Fruit fly (Drosophila melanogaster) whole organism, embryonic: ENCODE results near the gene CNPYb.

Experiments used
- B-H2 ChIP-seq: fragments of 200-800 bp; sonication (Bioruptor generic); optimal IDR thresholded peaks from 2 replicates; lab custom pipeline; 2018; ENCODE audit warnings: missing biosample characterization, mild to moderate bottlenecking, missing genetic modification characterization
- BtbVII ChIP-seq: fragments of 200-800 bp; sonication (Bioruptor generic); optimal IDR thresholded peaks from 3 replicates; lab custom pipeline; 2017; ENCODE audit warnings: missing biosample characterization, mild to moderate bottlenecking, missing genetic modification characterization
- CG10462 ChIP-seq: fragments of 200-800 bp; sonication (Bioruptor generic); optimal IDR thresholded peaks from 2 replicates; lab custom pipeline; 2016; ENCODE audit warnings: missing biosample characterization, missing genetic modification characterization
- CG10654 ChIP-seq: fragments of 200-800 bp; sonication (Bioruptor generic); optimal IDR thresholded peaks from 2 replicates; lab custom pipeline; 2016; ENCODE audit warnings: missing biosample characterization, missing genetic modification characterization
- CG11504 ChIP-seq: fragments of 200-800 bp; sonication (Bioruptor generic); optimal IDR thresholded peaks from 3 replicates; lab custom pipeline; 2019; ENCODE audit warnings: missing biosample characterization, mild to moderate bottlenecking, missing genetic modification characterization, moderate library complexity
- CG11695 ChIP-seq: fragments of 200-800 bp; sonication (Bioruptor generic); IDR thresholded peaks from 3 replicates; pipeline ENCODE4 v1.3.6; 2022; ENCODE audit warnings: missing biosample characterization, missing genetic modification characterization
- CG12155 ChIP-seq: fragments of 200-800 bp; sonication (Bioruptor generic); optimal IDR thresholded peaks from 3 replicates; lab custom pipeline; 2016; ENCODE audit warnings: missing biosample characterization, missing genetic modification characterization
- CG12236 ChIP-seq: fragments of 200-800 bp; sonication (Bioruptor generic); optimal IDR thresholded peaks from 2 replicates; lab custom pipeline; 2016; ENCODE audit warnings: missing biosample characterization, missing genetic modification characterization
- CG12744 ChIP-seq: fragments of 200-800 bp; sonication (Bioruptor generic); optimal IDR thresholded peaks from 2 replicates; lab custom pipeline; 2016; ENCODE audit warnings: missing biosample characterization, missing genetic modification characterization
- CG15479 ChIP-seq: fragments of 200-800 bp; sonication (Bioruptor generic); optimal IDR thresholded peaks from 3 replicates; lab custom pipeline; 2019; ENCODE audit warnings: missing biosample characterization, mild to moderate bottlenecking, missing genetic modification characterization, moderate library complexity
- CG1602 ChIP-seq: fragments of 200-800 bp; sonication (Bioruptor generic); optimal IDR thresholded peaks from 3 replicates; lab custom pipeline; 2016; ENCODE audit warnings: missing biosample characterization, missing genetic modification characterization
- CG30403 ChIP-seq: fragments of 200-800 bp; sonication (Bioruptor generic); optimal IDR thresholded peaks from 3 replicates; lab custom pipeline; 2016; ENCODE audit warnings: missing biosample characterization, missing genetic modification characterization
- CG3407 ChIP-seq: fragments of 200-800 bp; sonication (Bioruptor generic); optimal IDR thresholded peaks from 2 replicates; lab custom pipeline; 2018; ENCODE audit warnings: missing biosample characterization, mild to moderate bottlenecking, missing genetic modification characterization
- CG34224 ChIP-seq: fragments of 200-800 bp; sonication (Bioruptor generic); IDR thresholded peaks from 3 replicates; pipeline ENCODE4 v1.3.6; 2022; ENCODE audit warnings: missing biosample characterization, missing genetic modification characterization; ENCODE audit not compliant: partially characterized antibody
- CG7271 ChIP-seq: fragments of 200-800 bp; sonication (Bioruptor generic); optimal IDR thresholded peaks from 2 replicates; lab custom pipeline; 2018; ENCODE audit warnings: missing biosample characterization, mild to moderate bottlenecking, missing genetic modification characterization, moderate library complexity
- CG8478 ChIP-seq: fragments of >200 bp; optimal IDR thresholded peaks from 2 replicates; lab custom pipeline; 2018
- D19B ChIP-seq: fragments of 200-800 bp; sonication (Bioruptor generic); optimal IDR thresholded peaks from 2 replicates; lab custom pipeline; 2017; ENCODE audit warnings: missing biosample characterization, mild to moderate bottlenecking, missing genetic modification characterization
- Dll ChIP-seq: fragments of 200-800 bp; sonication (Bioruptor generic); IDR thresholded peaks from 4 replicates; pipeline ENCODE4 v1.3.6; 2022; ENCODE audit warnings: missing biosample characterization, missing genetic modification characterization; ENCODE audit not compliant: partially characterized antibody
- Dref ChIP-seq: fragments of 200-800 bp; sonication (Bioruptor generic); IDR thresholded peaks from 2 replicates; pipeline ENCODE4 v1.3.6; 2022; ENCODE audit warnings: missing biosample characterization, missing genetic modification characterization
- Hey ChIP-seq: fragments of 200-800 bp; sonication (Bioruptor generic); optimal IDR thresholded peaks from 3 replicates; lab custom pipeline; 2018; ENCODE audit warnings: missing biosample characterization, mild to moderate bottlenecking, missing genetic modification characterization
- HmgZ ChIP-seq: fragments of 200-800 bp; sonication (Bioruptor generic); optimal IDR thresholded peaks from 2 replicates; lab custom pipeline; 2018; ENCODE audit warnings: missing biosample characterization, mild to moderate bottlenecking, missing genetic modification characterization
- Mrtf ChIP-seq: fragments of 200-800 bp; sonication (Bioruptor generic); IDR thresholded peaks from 3 replicates; pipeline ENCODE4 v1.3.6; 2022; ENCODE audit warnings: missing biosample characterization, missing genetic modification characterization
- NFAT ChIP-seq: fragments of 200-800 bp; sonication (Bioruptor generic); IDR thresholded peaks from 2 replicates; pipeline ENCODE4 v1.3.6; 2022; ENCODE audit warnings: missing biosample characterization, missing genetic modification characterization
- Poxn ChIP-seq: fragments of 200-800 bp; sonication (Bioruptor generic); IDR thresholded peaks from 2 replicates; pipeline ENCODE4 v1.3.6; 2022; ENCODE audit warnings: missing biosample characterization, missing genetic modification characterization
- Sox102F ChIP-seq: fragments of 200-800 bp; sonication (Bioruptor generic); optimal IDR thresholded peaks from 2 replicates; lab custom pipeline; 2018; ENCODE audit warnings: missing biosample characterization, mild to moderate bottlenecking, missing genetic modification characterization, moderate library complexity
- TFAM ChIP-seq: fragments of 200-800 bp; sonication (Bioruptor generic); optimal IDR thresholded peaks from 2 replicates; lab custom pipeline; 2017; ENCODE audit warnings: missing biosample characterization, missing genetic modification characterization, inconsistent platforms
- abd-A ChIP-seq: fragments of 200-800 bp; sonication (Bioruptor generic); optimal IDR thresholded peaks from 3 replicates; lab custom pipeline; 2019; ENCODE audit warnings: missing biosample characterization, mild to moderate bottlenecking, missing genetic modification characterization, moderate library complexity
- al ChIP-seq: fragments of 200-800 bp; sonication (Bioruptor generic); IDR thresholded peaks from 2 replicates; pipeline ENCODE4 v1.3.6; 2022; ENCODE audit warnings: missing biosample characterization, missing genetic modification characterization
- bcd ChIP-seq: fragments of 200-800 bp; sonication (Bioruptor generic); optimal IDR thresholded peaks from 2 replicates; lab custom pipeline; 2017; ENCODE audit warnings: missing biosample characterization, mild to moderate bottlenecking, missing genetic modification characterization
- bigmax ChIP-seq: fragments of 200-800 bp; sonication (Bioruptor generic); optimal IDR thresholded peaks from 2 replicates; lab custom pipeline; 2018; ENCODE audit warnings: missing biosample characterization, mild to moderate bottlenecking, missing genetic modification characterization
- chinmo ChIP-seq: fragments of 200-800 bp; sonication (Bioruptor generic); IDR thresholded peaks from 4 replicates; pipeline ENCODE4 v1.3.6; 2022; ENCODE audit warnings: missing biosample characterization, missing genetic modification characterization; ENCODE audit not compliant: partially characterized antibody
- chn ChIP-seq: fragments of 200-800 bp; sonication (Bioruptor generic); optimal IDR thresholded peaks from 2 replicates; lab custom pipeline; 2016; ENCODE audit warnings: missing biosample characterization, missing genetic modification characterization
- dimm ChIP-seq: fragments of 200-800 bp; sonication (Bioruptor generic); IDR thresholded peaks from 2 replicates; pipeline ENCODE4 v1.3.6; 2022; ENCODE audit warnings: missing biosample characterization, missing genetic modification characterization
- en ChIP-seq: fragments of 200-800 bp; sonication (Bioruptor generic); optimal IDR thresholded peaks from 2 replicates; lab custom pipeline; 2016; ENCODE audit warnings: missing biosample characterization, missing genetic modification characterization
- eyg ChIP-seq: fragments of 200-800 bp; sonication (Bioruptor generic); optimal IDR thresholded peaks from 3 replicates; lab custom pipeline; 2016; ENCODE audit warnings: missing biosample characterization, missing genetic modification characterization
- ham ChIP-seq: fragments of 200-800 bp; sonication (Bioruptor generic); IDR thresholded peaks from 2 replicates; pipeline ENCODE4 v1.3.6; 2022; ENCODE audit warnings: missing biosample characterization, missing genetic modification characterization
- hth ChIP-seq: fragments of >200 bp; optimal IDR thresholded peaks from 2 replicates; lab custom pipeline; 2017; ENCODE audit warnings: inconsistent platforms
- odd ChIP-seq: fragments of 200-800 bp; sonication (Bioruptor generic); optimal IDR thresholded peaks from 2 replicates; lab custom pipeline; 2017; ENCODE audit warnings: missing biosample characterization, mild to moderate bottlenecking, missing genetic modification characterization
- peb ChIP-seq: fragments of 200-800 bp; sonication (Bioruptor generic); IDR thresholded peaks from 2 replicates; pipeline ENCODE4 v1.3.6; 2022; ENCODE audit warnings: missing biosample characterization, missing genetic modification characterization
- pros ChIP-seq: fragments of 200-800 bp; sonication (Bioruptor generic); optimal IDR thresholded peaks from 3 replicates; lab custom pipeline; 2019; ENCODE audit warnings: missing biosample characterization, mild to moderate bottlenecking, missing genetic modification characterization, moderate library complexity
- schlank ChIP-seq: fragments of 200-800 bp; sonication (Bioruptor generic); optimal IDR thresholded peaks from 2 replicates; lab custom pipeline; 2018; ENCODE audit warnings: missing biosample characterization, mild to moderate bottlenecking, missing genetic modification characterization
- shn ChIP-seq: fragments of 200-800 bp; sonication (Bioruptor generic); optimal IDR thresholded peaks from 3 replicates; lab custom pipeline; 2016; ENCODE audit warnings: missing biosample characterization, missing genetic modification characterization
- sim ChIP-seq: fragments of 200-800 bp; sonication (Bioruptor generic); IDR thresholded peaks from 2 replicates; pipeline ENCODE4 v1.3.6; 2022; ENCODE audit warnings: missing biosample characterization, missing genetic modification characterization
- slbo ChIP-seq: fragments of 200-800 bp; sonication (Bioruptor generic); IDR thresholded peaks from 2 replicates; pipeline ENCODE4 v1.3.6; 2022; ENCODE audit warnings: missing biosample characterization, missing genetic modification characterization
- sob ChIP-seq: fragments of 200-800 bp; sonication (Bioruptor generic); IDR thresholded peaks from 2 replicates; pipeline ENCODE4 v1.3.6; 2022; ENCODE audit warnings: missing biosample characterization, missing genetic modification characterization
- sqz ChIP-seq: fragments of 200-800 bp; sonication (Bioruptor generic); optimal IDR thresholded peaks from 3 replicates; lab custom pipeline; 2018; ENCODE audit warnings: missing biosample characterization, mild to moderate bottlenecking, missing genetic modification characterization
- tx ChIP-seq: fragments of 200-800 bp; sonication (Bioruptor generic); optimal IDR thresholded peaks from 2 replicates; lab custom pipeline; 2016; ENCODE audit warnings: missing biosample characterization, missing genetic modification characterization
- vnd ChIP-seq: fragments of 200-800 bp; sonication (Bioruptor generic); IDR thresholded peaks from 3 replicates; pipeline ENCODE4 v1.3.6; 2022; ENCODE audit warnings: missing biosample characterization, missing genetic modification characterization; ENCODE audit not compliant: partially characterized antibody
- wdn ChIP-seq: fragments of 200-800 bp; sonication (Bioruptor generic); IDR thresholded peaks from 2 replicates; pipeline ENCODE4 v1.3.6; 2022; ENCODE audit warnings: missing biosample characterization, missing genetic modification characterization
- yki ChIP-seq: fragments of >200 bp; optimal IDR thresholded peaks from 3 replicates; lab custom pipeline; 2018
- zf30C ChIP-seq: fragments of 200-800 bp; sonication (Bioruptor generic); optimal IDR thresholded peaks from 3 replicates; lab custom pipeline; 2018; ENCODE audit warnings: missing biosample characterization, mild to moderate bottlenecking, missing genetic modification characterization

Gene CNPYb

DNA sequence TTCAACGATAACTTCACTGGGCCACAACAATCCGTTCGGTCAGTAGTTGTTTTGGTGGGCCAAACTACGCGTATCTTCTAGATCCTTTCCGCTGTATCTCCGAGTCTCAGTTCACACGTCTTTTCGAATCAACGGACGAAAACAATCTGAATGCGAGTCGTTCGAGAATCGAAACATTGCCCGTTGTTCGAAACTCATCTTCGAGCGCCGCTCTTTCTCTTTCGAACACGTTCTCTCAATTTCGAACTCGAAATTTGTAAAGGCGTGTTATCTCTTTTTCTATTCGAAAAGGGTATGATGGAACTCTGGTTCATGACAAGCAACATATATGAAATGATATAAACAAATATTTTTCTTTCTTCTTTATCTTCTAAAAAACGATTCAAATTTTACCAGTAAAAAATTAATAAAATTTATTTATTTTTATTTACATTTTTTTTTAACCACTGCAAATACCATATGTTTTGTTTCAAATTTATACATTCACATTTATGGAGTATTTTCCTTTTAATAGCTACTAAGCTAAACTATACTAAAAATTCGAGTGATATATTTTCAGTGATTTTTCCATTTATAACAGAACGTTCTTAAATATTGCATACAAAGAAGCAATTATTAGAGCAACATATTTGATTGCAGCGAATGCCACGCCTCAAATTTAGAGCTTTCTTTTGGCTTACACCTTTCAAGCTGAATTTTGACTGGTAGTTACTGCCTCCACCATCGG, 50.6 kb downstream of the CNPYb start, which contains the start of gene nkd (continued):
- peak; percentile 91 for TF ChIP-seq D19B (GFP tag; lab: Kevin White, UChicago)
- TF ChIP-seq sim (GFP tag; lab: Robert Waterston, UW): 0 out of 2 replicates have a peak, but pooled peaks have one; percentile 70
- TF ChIP-seq odd: peak; percentile 87
- no peak for TF ChIP-seq bigmax (GFP tag; lab: Kevin White, UChicago)
- peak; percentile 73 for TF ChIP-seq sqz (GFP tag; lab: Kevin White, UChicago)
- TF ChIP-seq Dll (GFP tag; lab: Robert Waterston, UW): peak; percentile 39; the same call in 1 of the 4 replicates
- TF ChIP-seq Mrtf (GFP tag; lab: Robert Waterston, UW): peak; percentile 78; the same call in 2 of the 3 replicates
- peak; percentile 96 for TF ChIP-seq CG11695 (GFP tag; lab: Robert Waterston, UW)
- TF ChIP-seq CG10462 (GFP tag; lab: Kevin White, UChicago): peak; percentile 83
- peak; percentile 7; the same call in 1 of the 2 replicates for TF ChIP-seq Poxn (GFP tag; lab: Robert Waterston, UW)
- peak; percentile 72 for TF ChIP-seq CG3407 (GFP tag; lab: Kevin White, UChicago)
- TF ChIP-seq peb: peak; percentile 62
- TF ChIP-seq hth (lab: Kevin White, UChicago): no peak
- TF ChIP-seq sob (GFP tag; lab: Robert Waterston, UW): peak; percentile 92
- TF ChIP-seq wdn (GFP tag; lab: Robert Waterston, UW): peak; percentile 81
- TF ChIP-seq en: no peak
- peak; percentile 40 for TF ChIP-seq BtbVII (GFP tag; lab: Kevin White, UChicago)
- TF ChIP-seq zf30C: peak; percentile 13
- peak; percentile 89 for TF ChIP-seq CG12155 (GFP tag; lab: Kevin White, UChicago)
- TF ChIP-seq pros (GFP tag; lab: Kevin White, UChicago): peak; percentile 78
- TF ChIP-seq CG15479: no peak
- TF ChIP-seq CG10654 (GFP tag; lab: Kevin White, UChicago): peak; percentile 72
- peak; percentile 62 for TF ChIP-seq abd-A (tag; lab: Kevin White, UChicago)
- peak; percentile 78 for TF ChIP-seq al
- peak; percentile 81 for TF ChIP-seq CG7271
- peak; percentile 61 for TF ChIP-seq CG12744 (GFP tag; lab: Kevin White, UChicago)
- peak; percentile 83; the same call in 3 of the 4 replicates for TF ChIP-seq chinmo
- peak; percentile 33 for TF ChIP-seq shn (GFP tag; lab: Kevin White, UChicago)
- peak; percentile 94 for TF ChIP-seq slbo (GFP tag; lab: Robert Waterston, UW)
- peak; percentile 85 for TF ChIP-seq CG1602
- no peak for TF ChIP-seq CG8478 (lab: Kevin White, UChicago)
- no peak for TF ChIP-seq Dref (GFP tag; lab: Robert Waterston, UW)
- no peak for TF ChIP-seq TFAM (GFP tag; lab: Kevin White, UChicago)
- peak; percentile 91 for TF ChIP-seq CG11504 (tag; lab: Kevin White, UChicago)
- TF ChIP-seq chn (GFP tag; lab: Kevin White, UChicago): peak; percentile 81
- TF ChIP-seq bcd (GFP tag; lab: Kevin White, UChicago): peak; percentile 76
- TF ChIP-seq vnd (GFP tag; lab: Robert Waterston, UW): no peak
- TF ChIP-seq NFAT (GFP tag; lab: Robert Waterston, UW): peak; percentile 89
- TF ChIP-seq ham (GFP tag; lab: Robert Waterston, UW): no peak; the same call in 1 of the 2 replicates
- TF ChIP-seq B-H2 (GFP tag; lab: Kevin White, UChicago): peak; percentile 85
- TF ChIP-seq CG30403: peak; percentile 84
- TF ChIP-seq yki: no peak
- peak; percentile 39 for TF ChIP-seq schlank (tag; lab: Kevin White, UChicago)
- no peak for TF ChIP-seq Hey (tag; lab: Kevin White, UChicago)
- TF ChIP-seq CG34224 (GFP tag; lab: Robert Waterston, UW): peak; percentile 64; the same call in 1 of the 3 replicates
- TF ChIP-seq eyg (GFP tag; lab: Kevin White, UChicago): peak; percentile 18
- TF ChIP-seq dimm (GFP tag; lab: Robert Waterston, UW): peak; percentile 82
- TF ChIP-seq CG12236 (GFP tag; lab: Kevin White, UChicago): peak; percentile 43
- TF ChIP-seq Sox102F (GFP tag; lab: Kevin White, UChicago): peak; percentile 91
- TF ChIP-seq HmgZ (tag; lab: Kevin White, UChicago): peak; percentile 84
- TF ChIP-seq tx (GFP tag; lab: Kevin White, UChicago): peak; percentile 53
